Worm (Caenorhabditis elegans) whole organism, young adult: ENCODE data around the gene T05H10.4.

Experiments used
- F57A8.1 ChIP-seq: fragments of 200-800 bp; sonication (Bioruptor generic); optimal IDR thresholded peaks from 2 replicates; lab custom pipeline; 2018; ENCODE audit warnings: mild to moderate bottlenecking, missing genetic modification characterization, moderate library complexity, missing compliant biosample characterization
- F57C9.4 ChIP-seq: sonication (generic microtip); optimal IDR thresholded peaks from 2 replicates; lab custom pipeline; 2017; ENCODE audit warnings: mild to moderate bottlenecking, missing genetic modification characterization, missing compliant biosample characterization
- nhr-80 ChIP-seq: sonication (generic microtip); optimal IDR thresholded peaks from 2 replicates; lab custom pipeline; 2016; ENCODE audit warnings: missing genetic modification characterization, missing compliant biosample characterization
- rcor-1 ChIP-seq: fragments of 200-800 bp; sonication (Bioruptor generic); IDR thresholded peaks from 2 replicates; pipeline ENCODE4 v1.3.6; 2022; ENCODE audit warnings: missing genetic modification reagents, missing genetic modification characterization, missing compliant biosample characterization
- tlf-1 ChIP-seq: fragments of 200-800 bp; sonication (Bioruptor generic); optimal IDR thresholded peaks from 2 replicates; lab custom pipeline; 2018; ENCODE audit warnings: mild to moderate bottlenecking, missing genetic modification characterization, missing compliant biosample characterization
- unc-62 ChIP-seq: fragments of 150-350 bp; optimal IDR thresholded peaks from 2 replicates; lab custom pipeline; 2014; ENCODE audit warnings: missing biosample characterization, missing genetic modification reagents, missing genetic modification characterization

- no peak for TF ChIP-seq F57A8.1 (GFP tag; lab: Kevin White, UChicago)
- TF ChIP-seq nhr-80 = no peak
- no peak for TF ChIP-seq rcor-1 (GFP tag; lab: Robert Waterston, UW)
- no peak for TF ChIP-seq unc-62 (GFP tag; lab: Kevin White, UChicago)
- TF ChIP-seq F57C9.4 (tag; lab: Kevin White, UChicago) = no peak
- no peak for TF ChIP-seq tlf-1
Observed at ce11 chrII:8092537-8092936, 39.6 kb downstream of the T05H10.4 start, which contains the start of gene ltd-1.
